Fruit fly (Drosophila melanogaster) S2 (cell line): ENCODE data around the gene CG14826.

ENCODE experiments used
- CG8478 ChIP-seq: fragments of >200 bp; optimal IDR thresholded peaks from 2 replicates; lab custom pipeline; 2018
- CTCF ChIP-seq, 2 experiments: fragments of >200 bp; optimal IDR thresholded peaks; 2 replicates each; lab custom pipeline; 2018

DNA sequence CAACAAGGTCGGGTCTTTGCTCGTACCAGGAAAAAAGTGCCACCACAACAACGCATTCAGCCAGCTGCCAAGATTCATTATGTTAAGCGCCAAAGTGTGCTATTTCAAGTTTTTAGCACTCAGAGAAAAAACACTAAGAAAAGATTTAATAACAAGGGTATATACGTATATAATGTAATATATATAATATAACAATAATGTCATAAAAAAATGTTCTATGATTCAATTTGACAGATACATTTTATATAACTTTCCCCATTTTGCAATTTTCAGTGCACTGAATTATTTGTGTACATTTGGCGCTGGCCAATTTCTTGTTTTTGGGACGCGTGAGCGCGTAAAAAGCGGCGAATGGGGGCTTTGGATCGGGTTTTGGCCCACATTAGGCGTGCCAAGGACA is 43.8 kb upstream of the CG14826 start:
- TF ChIP-seq CG8478 (lab: Kevin White, UChicago) (no peak), CTCF (optimal IDR thresholded peaks at IDR 0.05; lab: Kevin White, UChicago) (no peak)
